Fruit fly (Drosophila melanogaster) whole organism, wandering third instar larva: ENCODE measurements around the gene Actn3.

Experiments used
- Abd-B ChIP-seq: fragments of >200 bp; optimal IDR thresholded peaks from 2 replicates; lab custom pipeline; 2017; ENCODE audit warnings: missing biosample characterization, missing genetic modification characterization
- psq ChIP-seq: fragments of 200-800 bp; sonication (Bioruptor generic); optimal IDR thresholded peaks from 3 replicates; lab custom pipeline; 2017; ENCODE audit warnings: missing biosample characterization, mild to moderate bottlenecking, missing genetic modification characterization, moderate library complexity
- usp ChIP-seq: fragments of >200 bp; optimal IDR thresholded peaks from 2 replicates; lab custom pipeline; 2017; ENCODE audit warnings: missing biosample characterization, missing genetic modification characterization

DNA sequence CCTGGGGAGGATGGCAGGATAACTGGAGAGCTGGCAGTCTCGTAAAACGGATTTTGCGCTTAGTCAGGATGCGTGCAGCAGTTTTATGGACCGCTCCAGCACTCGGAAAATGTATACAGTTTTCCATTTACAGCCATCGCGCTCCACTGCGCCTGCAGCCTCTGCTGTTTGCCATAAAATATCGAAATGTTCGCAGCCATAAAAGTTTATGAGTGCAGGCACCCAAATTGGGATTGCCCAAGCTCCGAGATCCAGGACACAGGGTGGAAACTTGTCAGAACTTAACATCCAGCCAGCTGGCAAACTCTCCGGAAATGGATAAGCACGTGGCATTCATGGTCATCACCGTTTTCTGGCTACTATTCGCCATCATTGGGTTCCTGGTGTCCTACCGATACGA, 2.7 kb downstream of the Actn3 start, which contains the start of gene VhaM9.7-d:
- TF ChIP-seq usp (GFP tag; lab: Kevin White, UChicago) (no peak), psq (GFP tag; lab: Kevin White, UChicago) (no peak), Abd-B (no peak)
